Worm (Caenorhabditis elegans) whole organism, L2 larva: ENCODE measurements around the gene Y4C6B.3.
A peak's percentile ranks its signal among the peaks of the same experiment; 100 is the strongest.

Experiments
- F13H6.1 ChIP-seq: sonication (generic microtip); optimal IDR thresholded peaks from 2 replicates; lab custom pipeline; 2016; ENCODE audit warnings: missing genetic modification characterization, missing compliant biosample characterization
- R02D3.7 ChIP-seq: fragments of 150-350 bp; optimal IDR thresholded peaks from 2 replicates; lab custom pipeline; 2014; ENCODE audit warnings: missing biosample characterization, missing genetic modification characterization
- Y55F3AM.14 ChIP-seq: fragments of 200-800 bp; sonication (Bioruptor generic); optimal IDR thresholded peaks from 2 replicates; lab custom pipeline; 2018; ENCODE audit warnings: mild to moderate bottlenecking, missing genetic modification characterization, missing compliant biosample characterization
- ama-1 ChIP-seq: fragments of 150-350 bp; optimal IDR thresholded peaks from 2 replicates; lab custom pipeline; 2018; ENCODE audit warnings: inconsistent platforms
- fos-1 ChIP-seq: fragments of 150-350 bp; optimal IDR thresholded peaks from 2 replicates; lab custom pipeline; 2014; ENCODE audit warnings: missing biosample characterization, missing genetic modification characterization
- lin-13 ChIP-seq: fragments of 150-350 bp; optimal IDR thresholded peaks from 2 replicates; lab custom pipeline; 2014; ENCODE audit warnings: missing biosample characterization, missing genetic modification reagents, missing genetic modification characterization
- mdl-1 ChIP-seq, 2 experiments: fragments of 150-350 bp in 1 of 2; sonication (generic microtip) in 1 of 2; optimal IDR thresholded peaks; 2 replicates each; lab custom pipeline; 2017; ENCODE audit warnings: missing biosample characterization in 2 of 2, missing genetic modification characterization in 2 of 2
- nhr-11 ChIP-seq: fragments of 150-350 bp; optimal IDR thresholded peaks from 2 replicates; lab custom pipeline; 2014; ENCODE audit warnings: missing biosample characterization, missing genetic modification characterization
- nhr-25 ChIP-seq: fragments of 150-350 bp; sonication (generic microtip); optimal IDR thresholded peaks from 3 replicates; lab custom pipeline; 2014; ENCODE audit warnings: missing biosample characterization, missing genetic modification characterization
- sma-9 ChIP-seq, 2 experiments: fragments of 150-350 bp in 1 of 2; sonication (generic microtip) in 1 of 2; optimal IDR thresholded peaks; 2 replicates each; lab custom pipeline; 2014 to 2016; ENCODE audit warnings: missing genetic modification characterization in 2 of 2, mild to moderate bottlenecking in 1 of 2, missing biosample characterization in 1 of 2, missing compliant biosample characterization in 1 of 2, missing genetic modification reagents in 1 of 2, moderate library complexity in 1 of 2
- snpc-4 ChIP-seq: fragments of 150-350 bp; optimal IDR thresholded peaks from 2 replicates; lab custom pipeline; 2014; ENCODE audit warnings: missing biosample characterization, missing genetic modification characterization
- unc-39 ChIP-seq: fragments of 150-350 bp; optimal IDR thresholded peaks from 2 replicates; lab custom pipeline; 2014; ENCODE audit warnings: missing biosample characterization, missing genetic modification characterization
- unc-55 ChIP-seq: fragments of 150-350 bp; sonication (generic microtip); optimal IDR thresholded peaks from 3 replicates; lab custom pipeline; 2014; ENCODE audit warnings: missing biosample characterization, missing genetic modification reagents, missing genetic modification characterization

ce11 chrIV:5337649-5338048 lies 5.4 kb downstream of the Y4C6B.3 start:
- no peak for TF ChIP-seq unc-55 (GFP tag; lab: Kevin White, UChicago)
- no peak for TF ChIP-seq fos-1 (tag; lab: Kevin White, UChicago)
- no peak for TF ChIP-seq R02D3.7 (tag; lab: Kevin White, UChicago)
- no peak for TF ChIP-seq F13H6.1 (tag; lab: Kevin White, UChicago)
- no peak for TF ChIP-seq mdl-1 (tag; optimal IDR thresholded peaks at IDR 0.05; lab: Kevin White, UChicago)
- no peak for TF ChIP-seq Y55F3AM.14 (GFP tag; lab: Kevin White, UChicago)
- TF ChIP-seq sma-9 (GFP tag; optimal IDR thresholded peaks at IDR 0.05; lab: Kevin White, UChicago) = peak; percentile 8
- TF ChIP-seq sma-9 (tag; optimal IDR thresholded peaks at IDR 0.05; lab: Kevin White, UChicago) = no peak
- no peak for TF ChIP-seq lin-13
- TF ChIP-seq nhr-11 (tag; lab: Kevin White, UChicago) = no peak
- TF ChIP-seq nhr-25 (tag; lab: Kevin White, UChicago) = peak; percentile 4
- TF ChIP-seq snpc-4 (tag; lab: Kevin White, UChicago) = no peak
- no peak for TF ChIP-seq unc-39
- TF ChIP-seq ama-1 (lab: Kevin White, UChicago) = no peak
